Worm (Caenorhabditis elegans) whole organism, L1 larva: ENCODE results near the gene chil-4.

Experiments used
- mdl-1 ChIP-seq, 2 experiments: fragments of 150-350 bp; optimal IDR thresholded peaks; 2 replicates each; lab custom pipeline; 2014 to 2017; ENCODE audit warnings: missing biosample characterization in 2 of 2, missing genetic modification characterization in 2 of 2, inconsistent platforms in 1 of 2
- nhr-11 ChIP-seq: fragments of 150-350 bp; optimal IDR thresholded peaks from 2 replicates; lab custom pipeline; 2014; ENCODE audit warnings: missing biosample characterization, missing genetic modification characterization
- snpc-4 ChIP-seq: fragments of 150-350 bp; optimal IDR thresholded peaks from 2 replicates; lab custom pipeline; 2014; ENCODE audit warnings: missing biosample characterization, missing genetic modification characterization
- sup-37 ChIP-seq: fragments of 200-800 bp; sonication (Bioruptor generic); optimal IDR thresholded peaks from 2 replicates; lab custom pipeline; 2018; ENCODE audit warnings: mild to moderate bottlenecking, missing genetic modification characterization, missing compliant biosample characterization

DNA sequence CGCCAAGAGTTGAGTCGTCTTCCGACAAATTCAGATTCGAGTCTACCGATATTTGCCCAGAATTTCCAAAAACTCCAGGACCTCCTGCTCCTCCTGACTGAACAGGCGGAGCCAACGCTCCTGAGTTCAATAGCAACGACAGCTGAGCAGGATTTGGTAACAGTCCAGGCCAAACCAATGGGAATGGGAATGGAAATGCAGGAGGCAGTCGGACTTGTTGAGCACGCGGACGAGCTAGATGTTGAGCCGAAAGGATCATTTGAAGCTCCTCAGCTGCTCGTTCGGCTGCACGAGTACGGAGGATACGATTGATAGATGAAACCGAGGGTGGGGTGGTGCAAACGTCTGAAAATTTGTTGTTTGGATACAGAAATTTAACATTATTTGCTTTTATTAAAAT, 28.6 kb downstream of the chil-4 start:
- TF ChIP-seq nhr-11 (tag; lab: Kevin White, UChicago) (no peak), mdl-1 (tag; optimal IDR thresholded peaks at IDR 0.05; lab: Kevin White, UChicago) (no peak), sup-37 (GFP tag; lab: Kevin White, UChicago) (no peak), snpc-4 (tag; lab: Kevin White, UChicago) (no peak)
